Worm (Caenorhabditis elegans): ENCODE results near the gene srh-34.

The srh-34 gene

DNA sequence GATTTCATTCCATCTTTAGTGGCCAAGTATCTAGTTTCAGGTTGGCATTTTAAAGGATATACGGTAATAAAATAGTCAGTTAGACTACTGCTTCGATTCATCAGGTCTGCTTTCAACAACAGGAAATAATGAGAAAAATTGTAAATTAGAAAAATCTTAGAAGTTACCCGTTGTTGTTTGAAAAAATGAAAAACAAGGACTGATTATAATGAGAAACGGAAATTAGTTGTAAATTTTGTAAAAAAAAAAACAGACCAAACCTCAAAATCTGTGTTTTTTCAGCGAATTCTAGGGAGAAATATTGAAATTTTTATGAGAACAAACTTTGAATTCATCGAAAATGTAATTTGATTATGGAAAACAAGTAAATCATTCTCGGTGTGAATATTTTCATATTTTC, 43.4 kb downstream of the srh-34 start, which contains the start of gene srh-62:
Gene srh-62 (minus strand): TSS at position 101 of the 400 bp plus-strand sequence.
- no peak for TF ChIP-seq lsy-2 (tag; optimal IDR thresholded peaks at IDR 0.05)
- TF ChIP-seq elt-3 (tag; optimal IDR thresholded peaks at IDR 0.05) = no peak
- no peak for TF ChIP-seq unc-120 (tag; optimal IDR thresholded peaks at IDR 0.05; ENCODE audit: poor library complexity, severe bottlenecking)
- TF ChIP-seq snpc-4 (tag; optimal IDR thresholded peaks at IDR 0.05) = no peak
- no peak for TF ChIP-seq nhr-2 (tag; optimal IDR thresholded peaks at IDR 0.05)
- no peak for TF ChIP-seq nhr-237 (tag; optimal IDR thresholded peaks at IDR 0.05)
- TF ChIP-seq cnd-1 (tag; optimal IDR thresholded peaks at IDR 0.05) = no peak
- TF ChIP-seq mls-2 (tag; optimal IDR thresholded peaks at IDR 0.05) = no peak
- no peak for TF ChIP-seq drap-1 (GFP tag; optimal IDR thresholded peaks at IDR 0.05)
- TF ChIP-seq hlh-1 (tag; optimal IDR thresholded peaks at IDR 0.05) = no peak
- TF ChIP-seq ceh-83 (GFP tag; optimal IDR thresholded peaks at IDR 0.05) = no peak
- TF ChIP-seq ham-2 (GFP tag; optimal IDR thresholded peaks at IDR 0.05) = no peak
- no peak for TF ChIP-seq unc-62 (GFP tag; optimal IDR thresholded peaks at IDR 0.05)
- TF ChIP-seq bed-3 (GFP tag; optimal IDR thresholded peaks at IDR 0.05) = no peak
- no peak for TF ChIP-seq pha-4 (tag; optimal IDR thresholded peaks at IDR 0.05)
- no peak for TF ChIP-seq sem-2 (GFP tag; optimal IDR thresholded peaks at IDR 0.05)
- TF ChIP-seq flh-1 (GFP tag; optimal IDR thresholded peaks at IDR 0.05) = no peak
- TF ChIP-seq nhr-12 (tag; optimal IDR thresholded peaks at IDR 0.05) = no peak
- no peak for TF ChIP-seq ceh-39 (tag; optimal IDR thresholded peaks at IDR 0.05)

DNA sequence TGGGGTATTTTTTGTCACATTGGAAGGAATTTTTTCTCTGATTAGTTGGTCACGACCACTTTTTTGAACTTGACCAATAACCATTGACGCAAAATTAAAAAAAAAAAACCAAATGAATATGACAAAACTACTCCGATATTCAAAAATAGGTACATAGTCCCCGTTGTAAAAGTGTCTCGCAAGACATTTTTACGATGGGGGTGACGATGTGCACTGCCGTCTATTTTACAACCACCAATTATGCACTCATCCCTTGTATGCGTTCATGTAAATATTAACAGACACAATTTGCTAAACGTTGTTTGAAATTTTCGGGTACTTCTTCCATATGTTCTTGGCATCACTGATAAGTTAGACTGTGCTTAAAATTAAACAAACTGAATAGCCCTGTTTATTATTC, 46.8 kb downstream of the srh-34 start, which contains the start of gene scl-27:
Gene scl-27 (plus strand): TSS at position 301 of the 400 bp plus-strand sequence.
- TF ChIP-seq mab-5 (tag; optimal IDR thresholded peaks at IDR 0.05) = no peak
- TF ChIP-seq lsy-2 (tag; optimal IDR thresholded peaks at IDR 0.05) = no peak
- TF ChIP-seq unc-62 (GFP tag; optimal IDR thresholded peaks at IDR 0.05) = no peak

- TF ChIP-seq mab-5 (tag; optimal IDR thresholded peaks at IDR 0.05) = no peak
- no peak for TF ChIP-seq M03D4.4 (tag; optimal IDR thresholded peaks at IDR 0.05)
- no peak for TF ChIP-seq zip-8 (tag; optimal IDR thresholded peaks at IDR 0.05)
- no peak for TF ChIP-seq ceh-39 (tag; optimal IDR thresholded peaks at IDR 0.05)
- TF ChIP-seq unc-120 (tag; optimal IDR thresholded peaks at IDR 0.05; ENCODE audit: poor library complexity, severe bottlenecking) = no peak
- TF ChIP-seq bed-3 (GFP tag; optimal IDR thresholded peaks at IDR 0.05) = no peak
These were observed 50.2 kb downstream of the srh-34 start, which contains the start of gene nhr-253 for ce11 chrV:396309-396708. Gene nhr-253 (plus strand): TSS chrV:396593.

Measured in whole organism, mixed stage, embryonic.